Worm (Caenorhabditis elegans): ENCODE results near the gene ZK813.2.
A peak's percentile ranks its signal among the peaks of the same experiment; 100 is the strongest.

The ZK813.2 gene

DNA sequence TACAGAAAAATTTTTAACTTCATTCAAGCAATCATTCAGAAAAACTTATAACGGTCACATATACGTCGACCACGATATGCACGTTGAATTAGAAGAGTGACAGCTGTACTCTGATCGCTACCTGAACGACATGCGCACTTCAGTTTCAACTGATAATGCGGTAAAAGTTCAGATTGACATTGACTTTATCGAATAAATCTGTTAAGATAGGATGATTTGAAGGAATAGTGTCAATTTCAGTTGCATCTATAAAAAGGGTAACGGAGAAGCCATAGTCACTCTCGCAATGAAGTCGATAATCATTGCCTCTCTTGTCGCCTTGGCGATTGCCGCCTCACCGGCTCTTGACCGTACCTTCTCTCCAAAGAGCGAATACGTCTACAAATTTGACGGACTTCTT is 40.4 kb upstream of the ZK813.2 start, which contains the start of gene vit-5:
Gene vit-5, plus strand, starts transcription at position 277 of the 400 bp plus-strand sequence.
- TF ChIP-seq ceh-31 (tag; optimal IDR thresholded peaks at IDR 0.05): no peak
- no peak for TF ChIP-seq lin-11 (tag; optimal IDR thresholded peaks at IDR 0.05)
- TF ChIP-seq T23F11.4 (GFP tag; optimal IDR thresholded peaks at IDR 0.05): no peak
- TF ChIP-seq ceh-2 (tag; optimal IDR thresholded peaks at IDR 0.05): no peak
- no peak for TF ChIP-seq nhr-232 (tag; optimal IDR thresholded peaks at IDR 0.05)
- no peak for TF ChIP-seq unc-3 (GFP tag; conservative IDR thresholded peaks at IDR 0.05)
- TF ChIP-seq unc-3 (tag; optimal IDR thresholded peaks at IDR 0.05): no peak
- no peak for TF ChIP-seq ceh-34 (tag; optimal IDR thresholded peaks at IDR 0.05)
- no peak for TF ChIP-seq pax-1 (tag; optimal IDR thresholded peaks at IDR 0.05)
- TF ChIP-seq ceh-18 (tag; optimal IDR thresholded peaks at IDR 0.05): no peak
- no peak for TF ChIP-seq ceh-6 (GFP tag; optimal IDR thresholded peaks at IDR 0.05)
- TF ChIP-seq hlh-30 (tag; optimal IDR thresholded peaks at IDR 0.05; ENCODE audit: insufficient read depth): no peak
- no peak for TF ChIP-seq elt-2 (tag; optimal IDR thresholded peaks at IDR 0.05)

- TF ChIP-seq fax-1 (tag; optimal IDR thresholded peaks at IDR 0.05) (no peak), T23F11.4 (GFP tag; optimal IDR thresholded peaks at IDR 0.05) (no peak), F13H6.1 (tag; optimal IDR thresholded peaks at IDR 0.05) (no peak), fkh-6 (tag; optimal IDR thresholded peaks at IDR 0.05) (no peak), unc-55 (GFP tag; optimal IDR thresholded peaks at IDR 0.05) (no peak), nhr-11 (tag; optimal IDR thresholded peaks at IDR 0.05) (no peak), ama-1 (optimal IDR thresholded peaks at IDR 0.05) (no peak)
Observed at ce11 chrX:3408717-3409303, 34.8 kb upstream of the ZK813.2 start.

DNA sequence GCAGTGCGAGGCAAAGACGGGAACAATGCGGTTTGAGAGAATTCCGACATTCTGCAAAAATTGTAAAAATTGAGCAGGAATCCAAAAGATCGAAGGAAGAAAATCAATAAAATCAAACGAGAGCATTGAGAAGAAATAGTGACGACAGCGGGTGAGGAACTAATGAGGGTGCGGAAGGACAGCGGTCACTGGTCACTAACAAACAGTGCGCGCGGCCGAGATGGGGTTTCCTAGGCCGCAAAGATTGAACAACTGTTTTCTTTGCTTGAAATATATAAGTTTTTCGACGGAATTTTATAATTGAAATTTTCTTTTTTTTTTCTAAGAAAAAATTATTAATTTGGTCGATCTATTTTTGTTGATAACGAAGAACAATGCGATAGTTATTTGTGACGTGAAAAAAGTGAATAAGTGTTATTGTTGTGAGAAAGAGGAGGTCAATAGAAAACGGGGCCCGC is 32.0 kb upstream of the ZK813.2 start, which contains the start of gene unc-78:
Gene unc-78, minus strand, starts transcription at position 51 of the 458 bp plus-strand sequence.
- TF ChIP-seq sdc-2 (tag; optimal IDR thresholded peaks at IDR 0.05) (no peak), C38D4.7 (GFP tag; optimal IDR thresholded peaks at IDR 0.05) (no peak), tbx-7 (tag; optimal IDR thresholded peaks at IDR 0.05) (no peak), nhr-232 (tag; optimal IDR thresholded peaks at IDR 0.05) (no peak), unc-3 (GFP tag; conservative IDR thresholded peaks at IDR 0.05) (no peak), unc-3 (tag; optimal IDR thresholded peaks at IDR 0.05) (no peak), pha-4 (tag; optimal IDR thresholded peaks at IDR 0.05) (no peak), fkh-10 (GFP tag; optimal IDR thresholded peaks at IDR 0.05) (no peak), unc-42 (tag; optimal IDR thresholded peaks at IDR 0.05) (no peak), ceh-14 (tag; optimal IDR thresholded peaks at IDR 0.05) (no peak), ceh-31 (tag; optimal IDR thresholded peaks at IDR 0.05) (peak; percentile 6), gmeb-2 (tag; optimal IDR thresholded peaks at IDR 0.05) (no peak), ets-4 (tag; optimal IDR thresholded peaks at IDR 0.05) (no peak), ceh-2 (tag; optimal IDR thresholded peaks at IDR 0.05) (peak; percentile 16), tbx-2 (tag; optimal IDR thresholded peaks at IDR 0.05) (peak; percentile 25), C08G9.2 (tag; optimal IDR thresholded peaks at IDR 0.05) (peak; percentile 13)

DNA sequence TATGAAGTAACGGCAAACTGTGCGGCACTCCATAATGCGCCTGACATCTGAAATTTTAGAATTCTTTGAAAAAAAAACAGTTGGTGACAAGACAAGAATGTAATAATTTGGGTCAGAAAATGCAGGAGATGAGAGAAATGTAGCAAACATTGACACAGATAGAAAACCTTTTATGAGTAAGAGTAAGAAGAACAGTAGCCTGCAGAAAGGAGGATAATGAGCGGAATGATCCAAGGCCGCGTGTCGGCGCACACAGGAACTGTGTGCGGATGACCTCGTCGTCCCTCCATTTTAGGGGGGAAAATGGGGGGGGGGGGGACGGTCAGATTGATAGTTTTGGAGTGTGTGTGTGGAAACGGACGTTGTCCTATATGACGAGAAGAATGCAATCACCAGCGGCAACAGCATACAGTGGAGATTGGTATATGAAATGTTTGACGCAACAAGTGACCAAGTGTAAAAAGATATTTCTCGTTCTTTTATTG is 28.9 kb upstream of the ZK813.2 start, which contains the start of gene dhs-27:
Gene dhs-27, minus strand, starts transcription at position 51 of the 485 bp plus-strand sequence.
- no peak for TF ChIP-seq ceh-9 (tag; optimal IDR thresholded peaks at IDR 0.05)
- TF ChIP-seq madf-2 (tag; optimal IDR thresholded peaks at IDR 0.05): no peak

DNA sequence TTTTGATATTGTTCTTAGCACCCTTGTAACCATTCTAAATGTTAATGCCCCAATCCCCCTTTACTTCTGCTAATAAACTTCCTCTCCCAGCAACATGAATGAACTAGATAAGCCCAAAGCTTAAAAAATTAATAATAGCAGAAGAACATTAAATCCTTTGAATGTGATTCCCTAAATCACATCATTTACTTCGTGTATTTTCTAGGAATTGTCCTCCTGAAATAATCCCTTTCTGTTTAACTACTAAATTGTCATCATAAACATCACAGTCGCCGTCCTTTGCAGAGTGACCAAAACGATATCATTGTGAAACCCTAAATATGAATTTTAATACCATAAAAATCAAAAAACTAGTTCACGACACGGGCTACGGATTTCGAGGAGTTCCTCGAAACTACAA is 27.6 kb upstream of the ZK813.2 start:
- TF ChIP-seq hlh-15 (tag; optimal IDR thresholded peaks at IDR 0.05): no peak
- TF ChIP-seq odd-2 (tag; optimal IDR thresholded peaks at IDR 0.05): no peak
- TF ChIP-seq ceh-34 (tag; optimal IDR thresholded peaks at IDR 0.05): no peak
- TF ChIP-seq ama-1 (optimal IDR thresholded peaks at IDR 0.05): no peak
- TF ChIP-seq dmd-4 (tag; optimal IDR thresholded peaks at IDR 0.05; ENCODE audit: borderline replicate concordance): no peak
- no peak for TF ChIP-seq lin-11 (tag; optimal IDR thresholded peaks at IDR 0.05)
- no peak for TF ChIP-seq ref-2 (tag; optimal IDR thresholded peaks at IDR 0.05)
- TF ChIP-seq syd-9 (tag; optimal IDR thresholded peaks at IDR 0.05): no peak
- TF ChIP-seq ceh-45 (GFP tag; IDR thresholded peaks at IDR 0.05): no peak
- no peak for TF ChIP-seq nhr-232 (tag; optimal IDR thresholded peaks at IDR 0.05)
- TF ChIP-seq fkh-10 (GFP tag; optimal IDR thresholded peaks at IDR 0.05): no peak
- no peak for TF ChIP-seq ztf-16 (tag; optimal IDR thresholded peaks at IDR 0.05)
- no peak for TF ChIP-seq gmeb-2 (tag; optimal IDR thresholded peaks at IDR 0.05)
- no peak for TF ChIP-seq hlh-13 (GFP tag; optimal IDR thresholded peaks at IDR 0.05)
- TF ChIP-seq pqm-1 (tag; optimal IDR thresholded peaks at IDR 0.05): no peak
- no peak for TF ChIP-seq npax-4 (tag; optimal IDR thresholded peaks at IDR 0.05)
